Worm (Caenorhabditis elegans) whole organism, midembryonic: Measurements from ENCODE around the gene C34F11.8.

Experiments used
- T22C8.4 ChIP-seq: fragments of 200-800 bp; sonication (Bioruptor generic); IDR thresholded peaks from 2 replicates; pipeline ENCODE4 v1.3.6; 2022; ENCODE audit warnings: missing genetic modification characterization, missing compliant biosample characterization
- cog-1 ChIP-seq: sonication (generic microtip); optimal IDR thresholded peaks from 2 replicates; lab custom pipeline; 2016; ENCODE audit warnings: missing genetic modification characterization, missing compliant biosample characterization
- flt-1 ChIP-seq: fragments of 200-800 bp; sonication (Bioruptor generic); IDR thresholded peaks from 2 replicates; pipeline ENCODE4 v1.3.6; 2022; ENCODE audit warnings: missing genetic modification characterization, missing compliant biosample characterization
- klf-2 ChIP-seq: fragments of 200-800 bp; sonication (Bioruptor generic); conservative IDR thresholded peaks from 2 replicates; pipeline ENCODE4 v1.3.6; 2022; ENCODE audit warnings: missing genetic modification reagents, missing genetic modification characterization, missing compliant biosample characterization
- med-1 ChIP-seq: sonication (generic microtip); optimal IDR thresholded peaks from 2 replicates; lab custom pipeline; 2017; ENCODE audit warnings: missing genetic modification characterization, mild to moderate bottlenecking, missing compliant biosample characterization, antibody characterized with exemption, missing genetic modification reagents; ENCODE audit not compliant: insufficient read depth
- ref-1 ChIP-seq: fragments of 200-800 bp; sonication (Bioruptor generic); conservative IDR thresholded peaks from 2 replicates; pipeline ENCODE4 v1.3.6; 2022; ENCODE audit warnings: missing genetic modification reagents, missing genetic modification characterization, missing compliant biosample characterization
- tab-1 ChIP-seq: fragments of 200-800 bp; sonication (Bioruptor generic); IDR thresholded peaks from 2 replicates; pipeline ENCODE4 v1.3.6; 2022; ENCODE audit warnings: missing genetic modification characterization, missing compliant biosample characterization
- ztf-23 ChIP-seq: fragments of 200-800 bp; sonication (Bioruptor generic); IDR thresholded peaks from 2 replicates; pipeline ENCODE4 v1.3.6; 2022; ENCODE audit warnings: missing genetic modification reagents, missing genetic modification characterization, missing compliant biosample characterization
- ztf-29 ChIP-seq: fragments of 200-800 bp; sonication (Bioruptor generic); IDR thresholded peaks from 2 replicates; pipeline ENCODE4 v1.3.6; 2022; ENCODE audit warnings: missing genetic modification reagents, missing genetic modification characterization, missing compliant biosample characterization

The C34F11.8 gene

ce11 chrII:5229596-5229995, 18.8 kb upstream of the C34F11.8 start, which contains the start of gene EGAP2.2:
TSS of gene EGAP2.2 (plus strand) at chrII:5229896.
- no peak for TF ChIP-seq ztf-29
- no peak for TF ChIP-seq cog-1 (tag; lab: Kevin White, UChicago)
- no peak for TF ChIP-seq tab-1 (GFP tag; lab: Robert Waterston, UW)
- TF ChIP-seq flt-1 (GFP tag; lab: Robert Waterston, UW): no peak
- no peak for TF ChIP-seq klf-2 (GFP tag; lab: Robert Waterston, UW)
- no peak for TF ChIP-seq ref-1 (GFP tag; lab: Robert Waterston, UW)
- TF ChIP-seq med-1: no peak
- TF ChIP-seq ztf-23 (GFP tag; lab: Robert Waterston, UW): no peak
- TF ChIP-seq T22C8.4 (GFP tag; lab: Robert Waterston, UW): no peak

DNA sequence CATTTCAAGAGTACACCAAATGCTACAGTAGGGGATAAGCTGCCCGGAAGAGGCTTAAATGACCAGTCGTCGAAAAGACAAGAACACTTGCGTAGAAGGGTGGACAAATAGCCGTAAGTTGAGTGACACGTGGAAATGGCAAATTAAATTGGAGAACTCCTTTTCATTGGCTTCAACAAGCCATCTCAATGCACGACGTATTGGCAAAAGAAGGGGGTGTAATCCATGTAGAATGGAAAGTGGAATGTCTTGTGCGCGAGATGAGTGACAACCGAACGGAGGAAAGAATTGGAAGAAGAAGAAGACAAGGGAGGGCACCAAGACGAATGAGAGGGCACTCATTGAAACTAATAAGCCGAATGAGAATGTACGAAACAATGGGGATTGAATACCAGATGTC, 17.9 kb upstream of the C34F11.8 start:
- no peak for TF ChIP-seq flt-1 (GFP tag; lab: Robert Waterston, UW)
- 0 out of 2 replicates have a peak, but pooled peaks have one; percentile 41 for TF ChIP-seq tab-1 (GFP tag; lab: Robert Waterston, UW)
- no peak for TF ChIP-seq T22C8.4 (GFP tag; lab: Robert Waterston, UW)
- no peak for TF ChIP-seq ztf-23 (GFP tag; lab: Robert Waterston, UW)
- TF ChIP-seq cog-1 (tag; lab: Kevin White, UChicago): no peak
- no peak for TF ChIP-seq ztf-29

DNA sequence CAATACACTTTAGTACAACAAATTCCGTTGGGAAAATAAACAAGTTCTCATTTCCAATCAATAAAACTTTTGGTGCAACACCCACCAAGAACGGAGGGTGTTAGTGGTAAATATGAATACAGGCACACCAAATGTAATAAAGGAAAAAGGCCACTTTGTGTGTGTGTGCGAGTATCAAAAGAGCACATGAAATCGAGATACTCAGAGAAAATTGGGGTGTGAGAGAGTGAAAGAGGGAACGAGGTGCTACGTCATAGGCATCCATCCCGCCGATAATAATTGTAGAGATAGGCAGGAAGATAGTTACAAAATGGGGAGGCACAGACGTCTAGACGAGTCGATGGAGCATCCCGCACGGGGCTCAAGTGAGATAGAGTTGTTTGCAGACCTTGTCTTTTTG, 17.0 kb upstream of the C34F11.8 start:
- TF ChIP-seq flt-1 (GFP tag; lab: Robert Waterston, UW) (0 out of 2 replicates have a peak, but pooled peaks have one; percentile 30), tab-1 (GFP tag; lab: Robert Waterston, UW) (no peak), klf-2 (GFP tag; lab: Robert Waterston, UW) (no peak), cog-1 (tag; lab: Kevin White, UChicago) (peak; percentile 16), ztf-29 (no peak), ztf-23 (GFP tag; lab: Robert Waterston, UW) (no peak), ref-1 (GFP tag; lab: Robert Waterston, UW) (no peak), T22C8.4 (GFP tag; lab: Robert Waterston, UW) (no peak), med-1 (no peak)

- TF ChIP-seq T22C8.4 (GFP tag; lab: Robert Waterston, UW): no peak
- TF ChIP-seq ztf-29: no peak
- 0 out of 2 replicates have a peak, but pooled peaks have one; percentile 54 for TF ChIP-seq ztf-23 (GFP tag; lab: Robert Waterston, UW)
- no peak for TF ChIP-seq tab-1 (GFP tag; lab: Robert Waterston, UW)
- TF ChIP-seq ref-1 (GFP tag; lab: Robert Waterston, UW): no peak
- TF ChIP-seq cog-1 (tag; lab: Kevin White, UChicago): no peak
- TF ChIP-seq med-1: no peak
- no peak for TF ChIP-seq klf-2 (GFP tag; lab: Robert Waterston, UW)
- peak; percentile 17; the same call in 1 of the 2 replicates for TF ChIP-seq flt-1 (GFP tag; lab: Robert Waterston, UW)
These were observed 15.5 kb upstream of the C34F11.8 start for ce11 chrII:5226309-5226708.

DNA sequence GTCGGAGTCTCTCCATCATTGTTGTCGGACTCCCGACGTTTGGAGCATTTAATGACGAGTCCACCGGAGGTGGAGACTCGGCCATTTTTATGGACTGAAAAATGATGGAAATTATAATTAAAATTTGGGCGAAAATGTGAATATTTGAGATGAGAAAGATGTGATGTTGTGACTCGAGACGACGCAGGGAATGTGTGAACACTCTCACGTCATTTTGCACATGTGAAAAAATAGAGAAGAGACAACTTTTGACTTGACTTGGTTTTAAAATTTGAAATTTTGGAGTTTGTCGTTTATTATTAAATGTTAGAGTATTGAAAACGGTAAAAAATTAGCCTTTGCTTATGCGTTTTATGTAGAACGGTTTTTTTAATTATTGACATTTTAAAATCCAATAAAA, 14.5 kb upstream of the C34F11.8 start, which contains the start of gene dsh-1:
dsh-1 (minus strand) TSS at position 101 of the 400 bp plus-strand sequence.
- TF ChIP-seq flt-1 (GFP tag; lab: Robert Waterston, UW): no peak
- TF ChIP-seq T22C8.4 (GFP tag; lab: Robert Waterston, UW): no peak
- no peak for TF ChIP-seq ztf-29
- no peak for TF ChIP-seq klf-2 (GFP tag; lab: Robert Waterston, UW)

ce11 chrII:5222830-5223229, 12.1 kb upstream of the C34F11.8 start:
- TF ChIP-seq ztf-29 (no peak), ztf-23 (GFP tag; lab: Robert Waterston, UW) (no peak), klf-2 (GFP tag; lab: Robert Waterston, UW) (no peak)

ce11 chrII:5220648-5221047, 9.9 kb upstream of the C34F11.8 start:
- TF ChIP-seq ztf-29: no peak
- no peak for TF ChIP-seq klf-2 (GFP tag; lab: Robert Waterston, UW)
- no peak for TF ChIP-seq T22C8.4 (GFP tag; lab: Robert Waterston, UW)
- TF ChIP-seq ref-1 (GFP tag; lab: Robert Waterston, UW): no peak
- no peak for TF ChIP-seq flt-1 (GFP tag; lab: Robert Waterston, UW)
- TF ChIP-seq tab-1 (GFP tag; lab: Robert Waterston, UW): no peak
- TF ChIP-seq med-1: no peak
- TF ChIP-seq cog-1 (tag; lab: Kevin White, UChicago): no peak
- TF ChIP-seq ztf-23 (GFP tag; lab: Robert Waterston, UW): no peak

ce11 chrII:5218349-5218748, 7.6 kb upstream of the C34F11.8 start:
- TF ChIP-seq med-1 (no peak), flt-1 (GFP tag; lab: Robert Waterston, UW) (no peak), cog-1 (tag; lab: Kevin White, UChicago) (no peak), klf-2 (GFP tag; lab: Robert Waterston, UW) (no peak), T22C8.4 (GFP tag; lab: Robert Waterston, UW) (no peak), tab-1 (GFP tag; lab: Robert Waterston, UW) (no peak)

- TF ChIP-seq cog-1 (tag; lab: Kevin White, UChicago) (no peak), ztf-23 (GFP tag; lab: Robert Waterston, UW) (no peak), klf-2 (GFP tag; lab: Robert Waterston, UW) (no peak), tab-1 (GFP tag; lab: Robert Waterston, UW) (no peak), ref-1 (GFP tag; lab: Robert Waterston, UW) (no peak), ztf-29 (no peak), T22C8.4 (GFP tag; lab: Robert Waterston, UW) (no peak), flt-1 (GFP tag; lab: Robert Waterston, UW) (no peak), med-1 (no peak)
These were observed 1.9 kb upstream of the C34F11.8 start, which contains the start of gene C34F11.1 for ce11 chrII:5212675-5213074. TSS of gene C34F11.1 (plus strand) at chrII:5212975.

DNA sequence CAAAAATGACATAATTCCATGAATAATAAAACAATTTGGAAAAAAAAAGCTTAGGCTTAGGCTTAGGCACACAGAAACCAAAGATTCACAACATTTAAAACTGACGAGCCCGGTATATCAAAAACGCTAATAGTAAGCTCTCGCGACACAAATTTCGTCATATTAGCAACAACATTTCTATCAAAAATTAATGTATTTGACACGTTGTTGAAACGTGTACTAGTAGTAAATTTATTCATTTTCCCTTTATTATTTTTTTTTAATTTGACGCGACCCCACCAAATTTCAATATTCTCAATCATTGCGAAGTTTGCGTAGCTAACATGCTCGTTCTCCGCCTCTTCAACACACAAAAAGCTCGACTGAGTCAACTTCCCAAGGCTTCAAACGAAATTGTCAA, 1.2 kb upstream of the C34F11.8 start, which contains the start of gene C34F11.2:
C34F11.2 (plus strand) TSS at position 301 of the 400 bp plus-strand sequence.
- TF ChIP-seq T22C8.4 (GFP tag; lab: Robert Waterston, UW) (no peak), tab-1 (GFP tag; lab: Robert Waterston, UW) (no peak), klf-2 (GFP tag; lab: Robert Waterston, UW) (no peak), ztf-29 (no peak), flt-1 (GFP tag; lab: Robert Waterston, UW) (no peak), med-1 (no peak), ztf-23 (GFP tag; lab: Robert Waterston, UW) (no peak)
